Fruit fly (Drosophila melanogaster) whole organism, adult: Measurements from ENCODE around the gene Taf9.
A peak's percentile ranks its signal among the peaks of the same experiment; 100 is the strongest.

Experiments
- CG14711 ChIP-seq: fragments of 200-800 bp; sonication (Bioruptor generic); optimal IDR thresholded peaks from 2 replicates; lab custom pipeline; 2018; ENCODE audit warnings: missing biosample characterization, mild to moderate bottlenecking, missing genetic modification characterization, moderate library complexity
- CG1620 ChIP-seq: fragments of 200-800 bp; sonication (Bioruptor generic); optimal IDR thresholded peaks from 2 replicates; lab custom pipeline; 2016; ENCODE audit warnings: missing biosample characterization, missing genetic modification characterization
- Crg-1 ChIP-seq: fragments of 200-800 bp; sonication (Bioruptor generic); optimal IDR thresholded peaks from 2 replicates; lab custom pipeline; 2016; ENCODE audit warnings: missing biosample characterization, missing genetic modification characterization
- Hr96 ChIP-seq: fragments of 200-800 bp; sonication (Bioruptor generic); optimal IDR thresholded peaks from 2 replicates; lab custom pipeline; 2016; ENCODE audit warnings: missing biosample characterization, missing genetic modification characterization
- Mnt ChIP-seq: fragments of 200-800 bp; sonication (Bioruptor generic); optimal IDR thresholded peaks from 2 replicates; lab custom pipeline; 2016; ENCODE audit warnings: missing biosample characterization, mild to moderate bottlenecking, missing genetic modification characterization
- tj ChIP-seq: fragments of 200-800 bp; sonication (Bioruptor generic); optimal IDR thresholded peaks from 3 replicates; lab custom pipeline; 2017; ENCODE audit warnings: missing biosample characterization, mild to moderate bottlenecking, missing genetic modification characterization, moderate library complexity

DNA sequence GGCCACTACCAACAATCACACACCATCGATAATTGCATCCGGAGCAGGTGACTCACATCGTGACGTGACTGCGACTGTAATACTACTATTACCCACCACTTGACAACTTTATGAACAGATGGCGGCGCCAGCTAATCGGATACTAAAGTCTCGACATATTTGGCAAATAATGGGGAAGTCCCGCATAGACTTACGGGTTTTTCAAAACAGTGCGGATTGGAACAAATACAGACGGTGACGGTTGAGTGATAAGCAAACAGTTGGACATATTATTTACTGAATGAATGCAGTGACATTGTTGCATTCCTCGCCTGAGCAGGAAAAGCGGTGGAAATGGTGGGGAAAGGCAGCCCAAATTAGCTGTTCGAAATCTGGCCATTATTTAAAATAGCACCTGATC lies 34.6 kb downstream of the Taf9 start:
- no peak for TF ChIP-seq tj (GFP tag; lab: Kevin White, UChicago)
- TF ChIP-seq Crg-1 (GFP tag; lab: Kevin White, UChicago): no peak
- no peak for TF ChIP-seq CG1620
- TF ChIP-seq Mnt: no peak
- no peak for TF ChIP-seq Hr96 (GFP tag; lab: Kevin White, UChicago)
- TF ChIP-seq CG14711: peak; percentile 2
